Fruit fly (Drosophila melanogaster) ovary, adult (tissue): Measurements from ENCODE around the gene CG17283.
A peak's percentile ranks its signal among the peaks of the same experiment; 100 is the strongest.

Experiments used
- CG17801 ChIP-seq: fragments of 200-800 bp; optimal IDR thresholded peaks from 2 replicates; lab custom pipeline; 2019; ENCODE audit warnings: missing biosample characterization, mild to moderate bottlenecking, missing genetic modification characterization, moderate library complexity; ENCODE audit not compliant: partially characterized antibody

CG17283 gene

DNA sequence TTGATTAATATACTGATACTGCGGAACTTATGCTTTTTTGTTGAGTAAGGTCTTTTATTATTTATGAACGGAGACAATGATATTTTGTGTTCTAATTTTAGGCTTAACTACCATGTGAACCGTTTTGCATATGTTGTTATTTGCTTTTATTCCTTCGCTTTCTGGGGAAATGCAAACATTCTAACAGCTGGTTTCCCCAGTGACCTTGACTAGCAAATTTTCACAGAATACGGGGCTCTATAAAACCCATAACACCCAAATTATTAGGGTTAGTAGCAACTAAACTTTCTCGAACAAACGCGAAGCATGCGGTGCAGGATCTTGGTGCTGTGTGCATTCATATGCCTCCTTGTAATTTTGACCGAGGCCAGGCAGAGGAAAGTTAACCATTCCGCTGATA is at the start of gene CG17283:
Gene CG17283, plus strand, starts transcription at position 301 of the 400 bp plus-strand sequence.
- TF ChIP-seq CG17801 (GFP tag; lab: Kevin White, UChicago) = no peak

DNA sequence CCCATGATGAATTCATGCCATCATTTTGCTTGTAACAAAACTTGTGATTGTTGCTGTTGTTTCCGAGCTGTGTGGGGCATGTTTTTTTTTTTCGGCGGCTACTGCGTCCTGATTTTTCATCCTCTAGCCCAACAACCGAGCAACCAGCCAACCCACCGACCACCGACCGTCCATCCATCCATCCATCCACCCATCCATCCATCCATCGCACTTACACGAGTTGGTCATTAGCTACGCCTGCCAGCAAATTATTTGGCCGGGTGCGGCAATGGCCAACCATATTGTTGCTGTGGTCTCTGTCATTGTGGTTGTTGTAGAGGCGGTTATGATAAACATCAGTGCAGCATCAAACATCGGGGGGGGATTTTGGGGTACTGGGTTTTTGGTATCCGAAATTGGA is 48.3 kb upstream of the CG17283 start:
- no peak for TF ChIP-seq CG17801 (GFP tag; lab: Kevin White, UChicago)

DNA sequence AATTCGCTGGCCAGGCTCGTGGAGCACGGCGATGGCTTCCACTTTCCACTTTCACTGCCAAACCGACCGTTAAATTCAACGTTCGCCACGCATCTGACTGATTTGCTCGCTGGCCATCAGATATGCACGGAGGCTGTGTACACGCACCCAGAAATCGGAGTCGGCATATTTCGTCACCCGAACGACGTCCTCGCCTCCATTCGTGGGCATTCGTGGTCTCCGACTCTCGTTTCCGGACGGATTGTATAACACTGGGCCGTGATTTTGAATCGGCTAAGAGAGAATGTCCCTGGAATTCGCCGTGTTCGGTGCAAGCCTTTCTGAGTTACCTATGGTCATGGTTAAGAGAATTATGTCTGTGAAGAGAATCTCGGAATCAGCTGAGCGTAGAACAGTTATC is 41.7 kb upstream of the CG17283 start, which contains the start of gene beat-IIa:
Gene beat-IIa, minus strand, starts transcription at position 97 of the 400 bp plus-strand sequence.
- no peak for TF ChIP-seq CG17801 (GFP tag; lab: Kevin White, UChicago)

DNA sequence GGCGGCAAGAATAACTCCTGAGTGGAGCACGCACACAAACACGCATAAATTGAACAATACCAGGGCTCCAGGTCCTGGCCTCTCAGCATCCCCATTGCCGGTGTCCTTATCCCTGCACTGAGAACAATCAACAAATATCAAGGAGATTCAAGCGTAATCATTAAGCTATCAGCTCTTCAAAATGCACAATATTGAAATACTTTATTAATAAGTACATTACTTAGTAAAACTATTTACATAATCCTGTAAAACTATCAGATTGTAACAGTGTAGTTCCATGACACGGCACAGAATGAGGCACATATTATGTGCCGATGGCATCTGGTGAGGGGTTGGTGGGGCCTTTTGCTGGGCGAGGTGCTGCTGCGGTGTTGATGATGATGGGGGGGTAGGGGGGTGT is 36.6 kb upstream of the CG17283 start:
- no peak for TF ChIP-seq CG17801 (GFP tag; lab: Kevin White, UChicago)

DNA sequence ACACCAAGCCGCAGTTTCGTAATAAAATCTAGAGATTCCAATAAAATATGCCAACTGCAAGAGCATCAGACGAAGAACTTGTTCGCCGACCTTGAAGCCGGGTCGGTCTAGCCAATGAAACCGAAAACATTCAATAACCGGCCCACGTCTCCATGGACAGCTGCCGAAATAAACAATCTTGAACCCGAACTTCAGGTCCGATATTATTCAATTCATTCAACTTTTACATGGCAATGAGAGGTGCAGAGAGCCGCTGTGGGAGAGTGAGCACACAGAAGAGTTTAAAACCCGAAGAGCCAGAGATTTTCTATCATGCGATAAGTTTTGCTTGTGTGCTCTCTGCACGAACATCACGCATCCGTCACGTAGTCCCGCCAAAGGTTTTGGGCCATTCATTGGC is 30.2 kb upstream of the CG17283 start:
- no peak for TF ChIP-seq CG17801 (GFP tag; lab: Kevin White, UChicago)

DNA sequence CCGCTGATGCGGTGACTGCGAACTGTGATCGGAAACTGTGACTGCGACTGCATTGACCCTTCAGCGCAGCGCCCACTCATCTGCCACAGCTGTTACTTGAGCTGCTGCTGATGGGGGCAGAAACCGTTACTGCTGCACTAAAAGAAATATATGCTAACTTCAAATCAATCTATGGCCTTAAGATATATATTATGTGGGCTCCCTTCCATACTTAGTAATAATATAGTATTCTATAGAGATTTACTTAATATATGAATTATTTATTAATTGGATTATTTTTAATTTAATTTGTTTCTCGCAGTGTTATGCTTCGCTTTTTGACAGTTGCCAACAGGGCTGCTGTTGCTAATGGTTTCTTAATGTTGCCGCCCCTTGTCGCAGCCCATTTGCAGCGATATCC is 28.6 kb upstream of the CG17283 start:
- TF ChIP-seq CG17801 (GFP tag; lab: Kevin White, UChicago) = no peak

DNA sequence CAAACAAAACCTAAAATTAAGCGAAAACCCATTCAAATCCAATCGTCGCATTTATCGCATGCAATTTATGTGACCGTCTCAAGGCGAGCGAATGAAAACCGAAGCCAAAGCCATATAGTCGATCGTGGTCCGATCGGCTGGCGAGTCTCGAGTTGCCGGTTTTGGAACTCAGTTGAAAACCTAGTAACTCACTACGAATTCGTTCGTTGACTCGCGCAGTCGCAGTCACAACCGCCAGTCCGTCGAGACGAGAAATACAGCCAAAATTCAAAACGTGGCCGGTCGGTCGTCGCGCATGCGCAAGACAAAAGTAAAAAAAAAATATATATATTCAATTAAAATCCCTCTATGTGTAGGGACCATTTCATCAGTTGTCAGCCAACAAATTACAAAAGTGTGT is 27.9 kb upstream of the CG17283 start, which contains the start of gene lute:
Gene lute, plus strand, starts transcription at position 203 of the 400 bp plus-strand sequence.
- TF ChIP-seq CG17801 (GFP tag; lab: Kevin White, UChicago) = no peak

DNA sequence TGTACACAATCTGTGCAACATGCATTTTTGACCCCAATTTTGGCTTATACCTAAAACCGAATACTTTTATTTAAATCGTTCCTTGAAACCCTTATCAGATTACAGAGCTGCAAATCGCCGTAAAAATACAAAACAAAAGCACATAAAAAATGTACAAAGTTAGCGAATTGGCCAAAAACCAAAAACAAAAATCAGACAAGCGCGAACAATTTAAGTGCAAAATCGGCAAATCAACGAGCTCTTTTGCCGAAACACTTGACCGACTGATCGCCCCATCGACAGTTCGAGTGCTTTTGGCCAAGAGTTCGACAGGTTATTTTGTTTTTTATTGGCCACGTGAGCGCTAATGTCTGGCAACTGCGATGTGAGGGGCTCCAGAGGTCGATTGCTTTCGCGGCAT is 25.8 kb upstream of the CG17283 start:
- no peak for TF ChIP-seq CG17801 (GFP tag; lab: Kevin White, UChicago)

DNA sequence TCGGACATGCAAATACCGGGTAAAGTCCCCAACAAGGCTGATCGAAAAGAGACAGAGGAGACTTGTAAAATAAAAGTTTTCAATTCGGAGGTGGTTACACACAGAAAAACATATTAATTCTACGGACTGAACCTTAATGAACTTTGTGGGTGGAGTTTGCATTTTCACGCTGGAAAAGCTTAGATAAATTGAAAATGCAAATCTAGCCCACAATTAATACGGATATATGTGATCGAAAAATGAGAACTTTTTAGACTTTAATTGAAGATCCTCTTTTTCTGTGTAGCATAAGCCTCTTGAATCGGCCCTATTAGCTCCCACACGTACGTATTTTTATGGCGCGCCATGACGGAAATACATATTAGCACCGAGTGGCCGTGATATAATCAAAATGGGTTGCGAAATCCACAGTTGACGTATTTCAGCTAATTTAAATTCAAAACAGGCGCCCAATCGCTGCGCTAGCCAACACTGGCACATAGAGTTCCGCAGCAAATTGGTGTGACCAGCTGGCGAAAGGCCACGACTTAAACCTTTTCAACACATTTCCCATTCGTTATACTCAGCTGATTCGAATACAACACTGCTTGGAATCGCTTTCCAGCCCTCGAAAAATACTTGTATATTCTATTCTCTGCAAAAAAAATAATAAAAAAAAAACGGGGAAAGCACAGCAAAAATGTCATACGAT is 22.2 kb upstream of the CG17283 start:
- TF ChIP-seq CG17801 (GFP tag; lab: Kevin White, UChicago) = peak; percentile 79

DNA sequence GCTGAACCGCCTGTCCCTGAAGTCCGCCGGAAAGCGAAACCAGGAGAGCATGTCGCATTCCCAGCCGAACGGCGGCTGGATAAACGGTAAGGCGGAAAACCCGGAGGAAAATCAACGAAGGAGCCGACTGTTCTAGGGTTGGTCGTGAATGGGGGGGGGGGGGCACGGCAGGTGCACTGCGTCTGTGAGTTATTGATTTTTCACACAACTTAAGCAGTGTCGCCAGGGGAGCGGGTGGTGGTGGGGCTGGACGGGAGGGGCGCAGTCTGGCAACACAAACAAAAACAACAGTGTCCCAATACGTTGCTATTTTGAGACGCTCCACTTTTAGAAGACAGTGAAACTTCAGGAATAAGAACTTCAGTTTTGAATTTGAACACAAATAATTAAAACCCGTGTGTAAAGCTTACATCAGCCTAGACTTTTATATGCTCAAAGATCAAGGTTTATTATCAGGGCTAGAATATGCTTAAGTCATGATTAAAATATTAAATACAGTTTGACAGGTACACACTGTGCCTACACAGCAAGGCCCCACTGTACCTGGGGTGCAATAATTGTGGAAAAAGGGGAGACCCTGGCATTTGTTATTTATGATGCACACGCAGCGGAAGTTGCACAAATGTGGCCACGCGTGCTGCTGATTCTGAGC is 21.4 kb upstream of the CG17283 start:
- peak; percentile 51 for TF ChIP-seq CG17801 (GFP tag; lab: Kevin White, UChicago)

DNA sequence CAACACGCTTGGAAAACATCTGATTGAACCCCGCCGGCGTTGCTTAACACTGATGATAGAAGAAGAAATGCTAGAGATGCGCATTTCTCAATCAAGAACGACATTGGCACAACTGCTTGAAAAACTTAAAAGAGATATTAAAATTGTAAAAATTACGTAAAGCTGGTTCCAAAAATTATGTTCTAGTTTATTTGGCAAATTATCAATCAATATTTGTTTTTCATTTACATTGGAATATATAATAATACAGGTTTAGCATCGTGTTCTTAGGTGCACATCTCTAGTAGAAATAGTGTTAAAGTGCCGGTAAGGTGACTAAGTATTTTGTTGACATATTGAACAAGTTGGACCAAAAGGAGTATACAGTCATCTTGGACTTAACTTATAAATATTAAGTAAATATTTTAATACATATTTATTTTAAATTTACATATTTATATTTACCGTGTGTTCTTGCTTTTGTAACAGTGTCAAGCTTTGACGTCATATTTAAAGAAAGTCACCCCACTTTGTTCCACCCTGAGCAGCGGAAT is 16.3 kb upstream of the CG17283 start, which contains the start of the genes Brf and sds22:
Gene Brf, minus strand, starts transcription at position 25 of the 533 bp plus-strand sequence.
Gene sds22, plus strand, starts transcription at position 282 of the 533 bp plus-strand sequence.
- peak; percentile 96 for TF ChIP-seq CG17801 (GFP tag; lab: Kevin White, UChicago)

DNA sequence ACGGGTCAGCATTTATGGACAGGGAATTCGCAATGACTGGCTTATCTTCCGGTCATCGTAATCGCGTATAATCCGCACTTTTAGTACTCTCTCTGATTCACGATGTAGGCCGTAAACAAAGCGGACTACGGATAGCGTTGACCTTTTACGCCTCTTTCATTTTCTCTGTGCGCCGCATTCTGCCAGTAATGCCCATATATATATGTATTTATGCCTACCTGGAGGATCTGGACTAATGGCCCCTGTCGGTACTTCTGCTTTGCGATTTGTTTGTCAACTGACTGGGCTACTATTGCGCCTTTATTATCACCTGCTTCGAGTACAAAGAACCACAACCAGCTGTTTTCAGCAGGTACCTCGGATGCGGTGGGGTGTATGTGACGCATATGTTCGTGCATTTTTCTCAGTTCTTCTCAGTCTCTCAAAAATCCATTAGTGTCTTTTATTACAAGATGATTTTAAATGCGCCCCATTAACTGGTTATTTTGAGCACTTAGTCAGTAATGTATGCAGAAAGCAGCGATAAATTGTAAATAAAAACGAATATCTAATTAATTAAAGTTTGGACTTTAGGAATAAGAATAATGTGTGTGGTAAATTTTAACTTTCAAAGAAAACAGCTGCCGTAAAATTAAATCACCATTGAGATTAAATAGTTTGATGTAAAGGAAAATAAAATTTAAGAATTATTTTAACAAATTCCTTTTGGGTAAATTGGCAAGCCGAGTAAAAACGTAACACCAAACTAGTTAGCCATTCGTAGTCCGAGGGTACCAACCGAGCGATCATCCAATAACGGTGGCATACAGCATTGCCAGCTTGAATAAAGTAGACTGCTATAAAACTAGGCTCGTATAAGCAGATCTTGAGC is 13.1 kb upstream of the CG17283 start, which contains the start of gene CREG:
Gene CREG, minus strand, starts transcription at position 323 of the 871 bp plus-strand sequence.
- no peak for TF ChIP-seq CG17801 (GFP tag; lab: Kevin White, UChicago)

DNA sequence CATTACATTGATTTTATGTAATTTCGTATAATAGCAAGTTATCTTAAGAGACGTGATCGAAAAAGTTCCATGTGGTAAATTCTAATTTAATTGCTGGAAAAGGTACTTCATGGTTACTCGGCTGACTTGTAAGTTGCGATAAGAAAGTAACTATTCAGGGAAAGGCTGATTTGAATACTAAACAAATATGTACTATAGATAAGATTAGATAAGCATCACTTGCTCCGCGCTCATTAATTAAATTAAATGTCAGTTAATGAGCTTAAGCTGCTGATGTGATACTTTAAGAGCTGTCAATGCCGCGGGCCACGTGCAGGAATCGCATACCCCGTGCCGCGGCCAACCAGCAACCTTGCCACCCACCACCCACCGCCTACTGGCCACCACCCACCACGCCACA is 7.6 kb upstream of the CG17283 start:
- TF ChIP-seq CG17801 (GFP tag; lab: Kevin White, UChicago) = no peak

DNA sequence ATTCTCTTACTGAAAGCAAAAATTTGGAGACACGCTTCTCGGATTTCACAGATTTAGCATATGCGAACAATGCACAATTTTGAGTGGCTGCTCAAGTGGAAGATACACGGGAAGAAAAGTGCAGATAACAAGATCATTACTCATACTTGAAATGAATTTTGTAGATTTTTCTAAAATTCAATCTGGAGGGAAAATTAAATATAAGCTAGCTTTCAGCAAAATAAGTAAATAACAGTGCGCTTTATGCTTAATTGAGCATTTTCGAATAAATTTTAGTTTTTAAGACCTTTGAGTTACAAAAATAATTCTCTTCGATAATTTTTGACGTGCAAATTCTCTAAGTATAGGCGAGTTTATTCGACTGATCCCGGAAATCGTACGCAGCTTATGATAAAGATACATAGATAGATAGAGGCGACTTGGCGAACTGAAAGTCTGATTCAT is 7.0 kb upstream of the CG17283 start:
- TF ChIP-seq CG17801 (GFP tag; lab: Kevin White, UChicago) = peak; percentile 51
